Fruit fly (Drosophila melanogaster) whole organism, embryonic: ENCODE results near the gene Nrd1.

Experiments used
- CG10274 ChIP-seq: fragments of 200-800 bp; sonication (Bioruptor generic); optimal IDR thresholded peaks from 3 replicates; lab custom pipeline; 2017; ENCODE audit warnings: missing biosample characterization, mild to moderate bottlenecking, missing genetic modification characterization
- CG11504 ChIP-seq: fragments of 200-800 bp; sonication (Bioruptor generic); optimal IDR thresholded peaks from 3 replicates; lab custom pipeline; 2019; ENCODE audit warnings: missing biosample characterization, mild to moderate bottlenecking, missing genetic modification characterization, moderate library complexity
- CG13123 ChIP-seq: fragments of 200-800 bp; sonication (Bioruptor generic); optimal IDR thresholded peaks from 2 replicates; lab custom pipeline; 2016; ENCODE audit warnings: missing biosample characterization, missing genetic modification characterization
- CG13424 ChIP-seq: fragments of 200-800 bp; sonication (Bioruptor generic); optimal IDR thresholded peaks from 2 replicates; lab custom pipeline; 2019; ENCODE audit warnings: missing biosample characterization, mild to moderate bottlenecking, missing genetic modification characterization, moderate library complexity
- CG16863 ChIP-seq: fragments of 200-800 bp; sonication (Bioruptor generic); optimal IDR thresholded peaks from 3 replicates; lab custom pipeline; 2016; ENCODE audit warnings: missing biosample characterization, missing genetic modification characterization
- CG18262 ChIP-seq: fragments of 200-800 bp; optimal IDR thresholded peaks from 3 replicates; lab custom pipeline; 2019; ENCODE audit warnings: missing biosample characterization, mild to moderate bottlenecking, missing genetic modification characterization, moderate library complexity
- CG18764 ChIP-seq: fragments of 200-800 bp; sonication (Bioruptor generic); optimal IDR thresholded peaks from 3 replicates; lab custom pipeline; 2016; ENCODE audit warnings: missing biosample characterization, missing genetic modification characterization
- CG2116 ChIP-seq: fragments of 200-800 bp; sonication (Bioruptor generic); optimal IDR thresholded peaks from 3 replicates; lab custom pipeline; 2018; ENCODE audit warnings: missing biosample characterization, mild to moderate bottlenecking, missing genetic modification characterization
- CG2120 ChIP-seq: fragments of 200-800 bp; sonication (Bioruptor generic); optimal IDR thresholded peaks from 3 replicates; lab custom pipeline; 2016; ENCODE audit warnings: missing biosample characterization, missing genetic modification characterization
- CG3281 ChIP-seq: fragments of 200-800 bp; sonication (Bioruptor generic); optimal IDR thresholded peaks from 3 replicates; lab custom pipeline; 2017; ENCODE audit warnings: missing biosample characterization, mild to moderate bottlenecking, missing genetic modification characterization
- CG34376 ChIP-seq: fragments of 200-800 bp; sonication (Bioruptor generic); optimal IDR thresholded peaks from 2 replicates; lab custom pipeline; 2018; ENCODE audit warnings: missing biosample characterization, mild to moderate bottlenecking, missing genetic modification characterization
- CG4424 ChIP-seq: fragments of 200-800 bp; sonication (Bioruptor generic); optimal IDR thresholded peaks from 3 replicates; lab custom pipeline; 2016; ENCODE audit warnings: missing biosample characterization, missing genetic modification characterization
- CG7745 ChIP-seq: fragments of 200-800 bp; sonication (Bioruptor generic); optimal IDR thresholded peaks from 2 replicates; lab custom pipeline; 2018; ENCODE audit warnings: missing biosample characterization, mild to moderate bottlenecking, missing genetic modification characterization, moderate library complexity
- CTCF ChIP-seq: fragments of 200-800 bp; sonication (Bioruptor generic); optimal IDR thresholded peaks from 2 replicates; lab custom pipeline; 2017; ENCODE audit warnings: missing biosample characterization, mild to moderate bottlenecking, missing genetic modification characterization, moderate library complexity
- Fer2 ChIP-seq: fragments of 200-800 bp; sonication (Bioruptor generic); optimal IDR thresholded peaks from 2 replicates; lab custom pipeline; 2018; ENCODE audit warnings: missing biosample characterization, mild to moderate bottlenecking, missing genetic modification characterization, moderate library complexity
- GATAe ChIP-seq: fragments of 200-800 bp; sonication (Bioruptor generic); conservative IDR thresholded peaks from 2 replicates; pipeline ENCODE4 v1.3.6; 2022; ENCODE audit warnings: missing biosample characterization, missing genetic modification characterization
- Hr3 ChIP-seq: fragments of 200-800 bp; sonication (Bioruptor generic); optimal IDR thresholded peaks from 3 replicates; lab custom pipeline; 2016; ENCODE audit warnings: missing biosample characterization, missing genetic modification characterization
- Hr78 ChIP-seq, 2 experiments: fragments of 200-800 bp in 1 of 2; fragments of >200 bp in 1 of 2; sonication (Bioruptor generic) in 1 of 2; optimal IDR thresholded peaks; 2 replicates each; lab custom pipeline; 2017 to 2019; ENCODE audit warnings: missing biosample characterization in 2 of 2, missing genetic modification characterization in 2 of 2, mild to moderate bottlenecking in 1 of 2, moderate library complexity in 1 of 2
- Med ChIP-seq: fragments of 200-800 bp; sonication (Bioruptor generic); peaks from one replicate; lab custom pipeline; 2016; ENCODE audit warnings: missing biosample characterization, missing genetic modification characterization, mild to moderate bottlenecking, inconsistent platforms, moderate library complexity
- NK7.1 ChIP-seq: fragments of 200-800 bp; sonication (Bioruptor generic); optimal IDR thresholded peaks from 3 replicates; lab custom pipeline; 2016; ENCODE audit warnings: missing biosample characterization, missing genetic modification characterization
- Pdp1 ChIP-seq, 2 experiments: fragments of 200-800 bp; sonication (Bioruptor generic); optimal IDR thresholded peaks; 3 replicates each; lab custom pipeline; 2016; ENCODE audit warnings: missing biosample characterization in 2 of 2, missing genetic modification characterization in 2 of 2, mild to moderate bottlenecking in 1 of 2, moderate library complexity in 1 of 2
- Sox100B ChIP-seq: fragments of 200-800 bp; sonication (Bioruptor generic); optimal IDR thresholded peaks from 3 replicates; lab custom pipeline; 2018; ENCODE audit warnings: missing biosample characterization, mild to moderate bottlenecking, missing genetic modification characterization
- Stat92E ChIP-seq, 3 experiments: fragments of >200 bp in 2 of 3; fragments of 200-800 bp in 1 of 3; sonication (Bioruptor generic) in 1 of 3; optimal IDR thresholded peaks; 2 replicates each; lab custom pipeline; 2017 to 2019; ENCODE audit warnings: missing biosample characterization in 3 of 3, missing genetic modification characterization in 3 of 3, mild to moderate bottlenecking in 1 of 3, moderate library complexity in 1 of 3
- TFAM ChIP-seq: fragments of 200-800 bp; sonication (Bioruptor generic); optimal IDR thresholded peaks from 2 replicates; lab custom pipeline; 2017; ENCODE audit warnings: missing biosample characterization, missing genetic modification characterization, inconsistent platforms
- Trl ChIP-seq, 3 experiments: fragments of >200 bp in 2 of 3; fragments of 200-800 bp in 1 of 3; sonication (Bioruptor generic) in 1 of 3; optimal IDR thresholded peaks; 2 replicates in 1 of 3; 3 replicates in 2 of 3; lab custom pipeline; 2016 to 2017; ENCODE audit warnings: missing biosample characterization in 1 of 3, missing genetic modification characterization in 1 of 3
- cad ChIP-seq: fragments of >200 bp; optimal IDR thresholded peaks from 2 replicates; lab custom pipeline; 2017; ENCODE audit warnings: missing biosample characterization, missing genetic modification characterization
- cg ChIP-seq: fragments of 200-800 bp; sonication (Bioruptor generic); optimal IDR thresholded peaks from 3 replicates; lab custom pipeline; 2019; ENCODE audit warnings: missing biosample characterization, mild to moderate bottlenecking, missing genetic modification characterization, moderate library complexity
- crc ChIP-seq: fragments of 200-800 bp; sonication (Bioruptor generic); optimal IDR thresholded peaks from 2 replicates; lab custom pipeline; 2016; ENCODE audit warnings: missing biosample characterization, missing genetic modification characterization
- dmrt11E ChIP-seq: fragments of 200-800 bp; sonication (Bioruptor generic); optimal IDR thresholded peaks from 3 replicates; lab custom pipeline; 2018; ENCODE audit warnings: missing biosample characterization, mild to moderate bottlenecking, missing genetic modification characterization, moderate library complexity
- emc ChIP-seq: fragments of 200-800 bp; sonication (Bioruptor generic); optimal IDR thresholded peaks from 2 replicates; lab custom pipeline; 2016; ENCODE audit warnings: missing biosample characterization, missing genetic modification characterization
- exex ChIP-seq: fragments of 200-800 bp; sonication (Bioruptor generic); optimal IDR thresholded peaks from 4 replicates; lab custom pipeline; 2018; ENCODE audit warnings: missing biosample characterization, mild to moderate bottlenecking, missing genetic modification characterization, moderate library complexity
- gce ChIP-seq: fragments of 200-800 bp; sonication (Bioruptor generic); IDR thresholded peaks from 3 replicates; pipeline ENCODE4 v1.3.6; 2022; ENCODE audit warnings: missing biosample characterization, missing genetic modification characterization
- grau ChIP-seq: fragments of 200-800 bp; optimal IDR thresholded peaks from 3 replicates; lab custom pipeline; 2019; ENCODE audit warnings: missing biosample characterization, mild to moderate bottlenecking, missing genetic modification characterization, moderate library complexity
- grn ChIP-seq: fragments of 200-800 bp; sonication (Bioruptor generic); optimal IDR thresholded peaks from 3 replicates; lab custom pipeline; 2017; ENCODE audit warnings: missing biosample characterization, missing genetic modification characterization
- hkb ChIP-seq, 2 experiments: fragments of 200-800 bp in 1 of 2; fragments of >200 bp in 1 of 2; sonication (Bioruptor generic) in 1 of 2; IDR thresholded peaks in 1 of 2; optimal IDR thresholded peaks in 1 of 2; 2 replicates each; pipeline versions ENCODE4 v1.3.6 to Lab custom; 2017 to 2022; ENCODE audit warnings: missing biosample characterization in 1 of 2, missing genetic modification characterization in 1 of 2
- lilli ChIP-seq: fragments of 200-800 bp; sonication (Bioruptor generic); optimal IDR thresholded peaks from 3 replicates; lab custom pipeline; 2016; ENCODE audit warnings: missing biosample characterization, missing genetic modification characterization
- mirr ChIP-seq: fragments of 200-800 bp; sonication (Bioruptor generic); optimal IDR thresholded peaks from 3 replicates; lab custom pipeline; 2018; ENCODE audit warnings: missing biosample characterization, mild to moderate bottlenecking, missing genetic modification characterization
- odd ChIP-seq: fragments of 200-800 bp; sonication (Bioruptor generic); optimal IDR thresholded peaks from 2 replicates; lab custom pipeline; 2017; ENCODE audit warnings: missing biosample characterization, mild to moderate bottlenecking, missing genetic modification characterization
- onecut ChIP-seq: fragments of 200-800 bp; sonication (Bioruptor generic); IDR thresholded peaks from 2 replicates; pipeline ENCODE4 v1.3.6; 2022; ENCODE audit warnings: missing biosample characterization, missing genetic modification characterization
- pan ChIP-seq, 4 experiments: fragments of >200 bp in 3 of 4; fragments of 200-800 bp in 1 of 4; sonication (Bioruptor generic) in 1 of 4; optimal IDR thresholded peaks in 3 of 4; IDR thresholded peaks in 1 of 4; 2 replicates each; pipeline versions ENCODE4 v1.3.6 to Lab custom; 2017 to 2022; ENCODE audit warnings: missing biosample characterization in 2 of 4, missing genetic modification characterization in 2 of 4, mixed read lengths in 1 of 4
- pnt ChIP-seq: fragments of 200-800 bp; sonication (Bioruptor generic); optimal IDR thresholded peaks from 3 replicates; lab custom pipeline; 2016; ENCODE audit warnings: missing biosample characterization, missing genetic modification characterization
- ranshi ChIP-seq: fragments of 200-800 bp; sonication (Bioruptor generic); IDR thresholded peaks from 2 replicates; pipeline ENCODE4 v1.3.6; 2022; ENCODE audit warnings: missing biosample characterization, missing genetic modification characterization
- row ChIP-seq: fragments of 200-800 bp; sonication (Bioruptor generic); IDR thresholded peaks from 3 replicates; pipeline ENCODE4 v1.3.6; 2022; ENCODE audit warnings: missing biosample characterization, missing genetic modification characterization
- sd ChIP-seq: fragments of 200-800 bp; sonication (Bioruptor generic); optimal IDR thresholded peaks from 3 replicates; lab custom pipeline; 2018; ENCODE audit warnings: missing biosample characterization, mild to moderate bottlenecking, missing genetic modification characterization, moderate library complexity
- sug ChIP-seq: fragments of 200-800 bp; optimal IDR thresholded peaks from 2 replicates; lab custom pipeline; 2019; ENCODE audit warnings: missing biosample characterization, mild to moderate bottlenecking, missing genetic modification characterization, moderate library complexity
- toy ChIP-seq: fragments of 200-800 bp; sonication (Bioruptor generic); IDR thresholded peaks from 2 replicates; pipeline ENCODE4 v1.3.6; 2022; ENCODE audit warnings: missing biosample characterization, missing genetic modification characterization
- unc-4 ChIP-seq: fragments of 200-800 bp; sonication (Bioruptor generic); IDR thresholded peaks from 2 replicates; pipeline ENCODE4 v1.3.6; 2022; ENCODE audit warnings: missing biosample characterization, missing genetic modification characterization; ENCODE audit not compliant: partially characterized antibody

Nrd1 gene

dm6 chrX:11885356-11885755 lies 16.7 kb upstream of the Nrd1 start (continued):
- no peak for TF ChIP-seq Hr78 (GFP tag; optimal IDR thresholded peaks at IDR 0.05; lab: Kevin White, UChicago)
- no peak for TF ChIP-seq Stat92E (GFP tag; optimal IDR thresholded peaks at IDR 0.05; lab: Kevin White, UChicago)
- no peak for TF ChIP-seq cad (GFP tag; lab: Kevin White, UChicago)
- TF ChIP-seq crc (GFP tag; lab: Kevin White, UChicago), result no peak
- TF ChIP-seq CG13123, result no peak
- peak; percentile 40 for TF ChIP-seq CG2120 (GFP tag; lab: Kevin White, UChicago)
- no peak for TF ChIP-seq NK7.1 (GFP tag; lab: Kevin White, UChicago)
- TF ChIP-seq CG18764 (GFP tag; lab: Kevin White, UChicago), result no peak
- TF ChIP-seq CG4424 (GFP tag; lab: Kevin White, UChicago), result no peak
- TF ChIP-seq CG7745, result no peak
- peak; percentile 51 for TF ChIP-seq Sox100B (GFP tag; lab: Kevin White, UChicago)
- TF ChIP-seq mirr (GFP tag; lab: Kevin White, UChicago), result peak; percentile 37
- peak; percentile 16 for TF ChIP-seq Hr3 (GFP tag; lab: Kevin White, UChicago)
- peak; percentile 41; the same call in 1 of the 2 replicates for TF ChIP-seq ranshi (GFP tag; lab: Robert Waterston, UW)
- TF ChIP-seq hkb (optimal IDR thresholded peaks at IDR 0.05; lab: Kevin White, UChicago), result no peak
- TF ChIP-seq hkb (GFP tag; IDR thresholded peaks at IDR 0.05; lab: Robert Waterston, UW), result peak; percentile 55
- no peak for TF ChIP-seq CG10274
- no peak for TF ChIP-seq TFAM (GFP tag; lab: Kevin White, UChicago)

- TF ChIP-seq grn (GFP tag; lab: Kevin White, UChicago), result peak; percentile 31
- peak; percentile 10 for TF ChIP-seq lilli (GFP tag; lab: Kevin White, UChicago)
- no peak for TF ChIP-seq Trl (optimal IDR thresholded peaks at IDR 0.05; lab: Kevin White, UChicago)
- no peak for TF ChIP-seq Trl (GFP tag; optimal IDR thresholded peaks at IDR 0.05; lab: Kevin White, UChicago)
- TF ChIP-seq sd (tag; lab: Kevin White, UChicago), result peak; percentile 57
- TF ChIP-seq sug, result peak; percentile 51
- TF ChIP-seq CG34376 (GFP tag; lab: Kevin White, UChicago), result peak; percentile 58
- peak in 1 of 2 experiments; percentile 89 for TF ChIP-seq Pdp1 (GFP tag; optimal IDR thresholded peaks at IDR 0.05; lab: Kevin White, UChicago)
- peak; percentile 85 for TF ChIP-seq exex (tag; lab: Kevin White, UChicago)
- TF ChIP-seq GATAe (GFP tag; lab: Robert Waterston, UW), result no peak
- TF ChIP-seq emc (GFP tag; lab: Kevin White, UChicago), result no peak
- peak; percentile 30 for TF ChIP-seq mirr (GFP tag; lab: Kevin White, UChicago)
- peak; percentile 28 for TF ChIP-seq Med (GFP tag; lab: Kevin White, UChicago)
- TF ChIP-seq, all 482 proteins: peak for 9
These were observed 15.4 kb upstream of the Nrd1 start for dm6 chrX:11884134-11884533.

- TF ChIP-seq CTCF (GFP tag; lab: Kevin White, UChicago) (no peak), row (peak; percentile 8; the same call in 1 of the 3 replicates), Fer2 (tag; lab: Kevin White, UChicago) (no peak), pnt (GFP tag; lab: Kevin White, UChicago) (no peak), onecut (GFP tag; lab: Robert Waterston, UW) (no peak), cg (GFP tag; lab: Kevin White, UChicago) (peak; percentile 22), CG3281 (no peak), CG16863 (no peak), crc (GFP tag; lab: Kevin White, UChicago) (no peak), CG18262 (tag; lab: Kevin White, UChicago) (no peak), CG13424 (tag; lab: Kevin White, UChicago) (no peak), exex (tag; lab: Kevin White, UChicago) (no peak), gce (GFP tag; lab: Robert Waterston, UW) (no peak), CG11504 (no peak), odd (no peak), pan (optimal IDR thresholded peaks at IDR 0.05; lab: Kevin White, UChicago) (no peak), pan (GFP tag; optimal IDR thresholded peaks at IDR 0.05 in 1 of 2, IDR thresholded peaks at IDR 0.05 in 1 of 2) (no peak), unc-4 (GFP tag; lab: Robert Waterston, UW) (no peak), grau (tag; lab: Kevin White, UChicago) (peak; percentile 68), dmrt11E (no peak), toy (GFP tag; lab: Robert Waterston, UW) (no peak), CG2116 (GFP tag; lab: Kevin White, UChicago) (no peak)
These were observed 13.8 kb upstream of the Nrd1 start for dm6 chrX:11882447-11882846.
